Fruit fly (Drosophila melanogaster) whole organism, embryonic: ENCODE results near the gene Lsm12a.

Experiments
- Abd-B ChIP-seq: fragments of 200-800 bp; sonication (Bioruptor generic); optimal IDR thresholded peaks from 2 replicates; lab custom pipeline; 2018; ENCODE audit warnings: missing biosample characterization, mild to moderate bottlenecking, missing genetic modification characterization, moderate library complexity
- Atf3 ChIP-seq: fragments of 200-800 bp; sonication (Bioruptor generic); optimal IDR thresholded peaks from 3 replicates; lab custom pipeline; 2016; ENCODE audit warnings: missing biosample characterization, missing genetic modification characterization
- Blimp-1 ChIP-seq: fragments of 200-800 bp; sonication (Bioruptor generic); optimal IDR thresholded peaks from 3 replicates; lab custom pipeline; 2018; ENCODE audit warnings: missing biosample characterization, missing genetic modification characterization, mild to moderate bottlenecking, moderate library complexity, missing genetic modification reagents
- CG10267 ChIP-seq: fragments of 200-800 bp; sonication (Bioruptor generic); optimal IDR thresholded peaks from 2 replicates; lab custom pipeline; 2018; ENCODE audit warnings: missing biosample characterization, mild to moderate bottlenecking, missing genetic modification characterization, moderate library complexity
- CG11398 ChIP-seq: fragments of 200-800 bp; sonication (Bioruptor generic); optimal IDR thresholded peaks from 2 replicates; lab custom pipeline; 2016; ENCODE audit warnings: missing biosample characterization, missing genetic modification characterization
- CG13296 ChIP-seq: fragments of 200-800 bp; sonication (Bioruptor generic); optimal IDR thresholded peaks from 3 replicates; lab custom pipeline; 2018; ENCODE audit warnings: missing biosample characterization, mild to moderate bottlenecking, missing genetic modification characterization
- CG14014 ChIP-seq: fragments of 200-800 bp; sonication (Bioruptor generic); IDR thresholded peaks from 2 replicates; pipeline ENCODE4 v1.3.6; 2022; ENCODE audit warnings: missing biosample characterization, missing genetic modification characterization
- CG17361 ChIP-seq: fragments of 200-800 bp; sonication (Bioruptor generic); IDR thresholded peaks from 3 replicates; pipeline ENCODE4 v1.3.6; 2022; ENCODE audit warnings: missing biosample characterization, missing genetic modification characterization
- CG17612 ChIP-seq: fragments of 200-800 bp; sonication (Bioruptor generic); IDR thresholded peaks from 2 replicates; pipeline ENCODE4 v1.3.6; 2022; ENCODE audit warnings: missing biosample characterization, missing genetic modification characterization
- CG1792 ChIP-seq: fragments of 200-800 bp; sonication (Bioruptor generic); optimal IDR thresholded peaks from 2 replicates; lab custom pipeline; 2016; ENCODE audit warnings: missing biosample characterization, missing genetic modification characterization
- CG18619 ChIP-seq: fragments of 200-800 bp; sonication (Bioruptor generic); optimal IDR thresholded peaks from 3 replicates; lab custom pipeline; 2017; ENCODE audit warnings: missing biosample characterization, mild to moderate bottlenecking, missing genetic modification characterization
- CG31365 ChIP-seq: fragments of 200-800 bp; sonication (Bioruptor generic); optimal IDR thresholded peaks from 2 replicates; lab custom pipeline; 2018; ENCODE audit warnings: missing biosample characterization, mild to moderate bottlenecking, missing genetic modification characterization
- CG33213 ChIP-seq: fragments of 200-800 bp; sonication (Bioruptor generic); optimal IDR thresholded peaks from 3 replicates; lab custom pipeline; 2016; ENCODE audit warnings: missing biosample characterization, missing genetic modification characterization
- CG6765 ChIP-seq: fragments of 200-800 bp; sonication (Bioruptor generic); optimal IDR thresholded peaks from 3 replicates; lab custom pipeline; 2017; ENCODE audit warnings: missing biosample characterization, mild to moderate bottlenecking, missing genetic modification characterization
- CG7963 ChIP-seq: fragments of 200-800 bp; sonication (Bioruptor generic); IDR thresholded peaks from 3 replicates; pipeline ENCODE4 v1.3.6; 2022; ENCODE audit warnings: missing biosample characterization, missing genetic modification characterization; ENCODE audit not compliant: partially characterized antibody
- CG8944 ChIP-seq: fragments of 200-800 bp; sonication (Bioruptor generic); optimal IDR thresholded peaks from 3 replicates; lab custom pipeline; 2016; ENCODE audit warnings: missing biosample characterization, missing genetic modification characterization
- Dfd ChIP-seq, 2 experiments: fragments of >200 bp; optimal IDR thresholded peaks; 2 replicates each; lab custom pipeline; 2017; ENCODE audit warnings: missing biosample characterization in 2 of 2, missing genetic modification characterization in 2 of 2
- Dip3 ChIP-seq: fragments of 200-800 bp; sonication (Bioruptor generic); optimal IDR thresholded peaks from 3 replicates; lab custom pipeline; 2016; ENCODE audit warnings: missing biosample characterization, missing genetic modification characterization
- E2f2 ChIP-seq: fragments of 200-800 bp; sonication (Bioruptor generic); IDR thresholded peaks from 2 replicates; pipeline ENCODE4 v1.3.6; 2022; ENCODE audit warnings: missing biosample characterization, missing genetic modification characterization
- Ets97D ChIP-seq: fragments of 200-800 bp; sonication (Bioruptor generic); optimal IDR thresholded peaks from 3 replicates; lab custom pipeline; 2016; ENCODE audit warnings: missing biosample characterization, missing genetic modification characterization
- HLH3B ChIP-seq: fragments of 200-800 bp; sonication (Bioruptor generic); IDR thresholded peaks from 2 replicates; pipeline ENCODE4 v1.3.6; 2022; ENCODE audit warnings: missing biosample characterization, missing genetic modification characterization
- HmgZ ChIP-seq: fragments of 200-800 bp; sonication (Bioruptor generic); optimal IDR thresholded peaks from 2 replicates; lab custom pipeline; 2018; ENCODE audit warnings: missing biosample characterization, mild to moderate bottlenecking, missing genetic modification characterization
- Hr78 ChIP-seq, 2 experiments: fragments of 200-800 bp in 1 of 2; fragments of >200 bp in 1 of 2; sonication (Bioruptor generic) in 1 of 2; optimal IDR thresholded peaks; 2 replicates each; lab custom pipeline; 2017 to 2019; ENCODE audit warnings: missing biosample characterization in 2 of 2, missing genetic modification characterization in 2 of 2, mild to moderate bottlenecking in 1 of 2, moderate library complexity in 1 of 2
- Hsf ChIP-seq: fragments of 200-800 bp; sonication (Bioruptor generic); optimal IDR thresholded peaks from 3 replicates; lab custom pipeline; 2016; ENCODE audit warnings: missing biosample characterization, missing genetic modification characterization
- Mad ChIP-seq: fragments of 200-800 bp; sonication (Bioruptor generic); optimal IDR thresholded peaks from 2 replicates; lab custom pipeline; 2016; ENCODE audit warnings: missing biosample characterization, missing genetic modification characterization
- Mes4 ChIP-seq: fragments of 200-800 bp; sonication (Bioruptor generic); optimal IDR thresholded peaks from 2 replicates; lab custom pipeline; 2016; ENCODE audit warnings: missing biosample characterization, missing genetic modification characterization
- Oaz ChIP-seq: fragments of 200-800 bp; sonication (Bioruptor generic); IDR thresholded peaks from 2 replicates; pipeline ENCODE4 v1.3.6; 2022; ENCODE audit warnings: missing biosample characterization, missing genetic modification characterization
- TFAM ChIP-seq: fragments of 200-800 bp; sonication (Bioruptor generic); optimal IDR thresholded peaks from 2 replicates; lab custom pipeline; 2017; ENCODE audit warnings: missing biosample characterization, missing genetic modification characterization, inconsistent platforms
- Tbp ChIP-seq: fragments of >200 bp; optimal IDR thresholded peaks from 2 replicates; lab custom pipeline; 2018; ENCODE audit warnings: missing biosample characterization, missing genetic modification characterization
- ab ChIP-seq: fragments of 200-800 bp; sonication (Bioruptor generic); optimal IDR thresholded peaks from 2 replicates; lab custom pipeline; 2016; ENCODE audit warnings: missing biosample characterization, missing genetic modification characterization
- ase ChIP-seq: fragments of 200-800 bp; sonication (Bioruptor generic); IDR thresholded peaks from 3 replicates; pipeline ENCODE4 v1.3.6; 2022; ENCODE audit warnings: missing biosample characterization, missing genetic modification characterization
- az2 ChIP-seq: fragments of 200-800 bp; sonication (Bioruptor generic); optimal IDR thresholded peaks from 3 replicates; lab custom pipeline; 2016; ENCODE audit warnings: missing biosample characterization, missing genetic modification characterization
- bigmax ChIP-seq: fragments of 200-800 bp; sonication (Bioruptor generic); optimal IDR thresholded peaks from 2 replicates; lab custom pipeline; 2018; ENCODE audit warnings: missing biosample characterization, mild to moderate bottlenecking, missing genetic modification characterization
- dan ChIP-seq: fragments of 200-800 bp; sonication (Bioruptor generic); IDR thresholded peaks from 2 replicates; pipeline ENCODE4 v1.3.6; 2022; ENCODE audit warnings: missing biosample characterization, missing genetic modification characterization
- danr ChIP-seq: fragments of 200-800 bp; sonication (Bioruptor generic); IDR thresholded peaks from 2 replicates; pipeline ENCODE4 v1.3.6; 2022; ENCODE audit warnings: missing biosample characterization, missing genetic modification characterization
- gfzf ChIP-seq: fragments of 200-800 bp; sonication (Bioruptor generic); optimal IDR thresholded peaks from 2 replicates; lab custom pipeline; 2016; ENCODE audit warnings: missing biosample characterization, mild to moderate bottlenecking, missing genetic modification characterization, moderate library complexity
- hth ChIP-seq: fragments of >200 bp; optimal IDR thresholded peaks from 2 replicates; lab custom pipeline; 2017; ENCODE audit warnings: inconsistent platforms
- maf-S ChIP-seq: fragments of 200-800 bp; sonication (Bioruptor generic); optimal IDR thresholded peaks from 2 replicates; lab custom pipeline; 2016; ENCODE audit warnings: missing biosample characterization, missing genetic modification characterization
- oc ChIP-seq: fragments of 200-800 bp; sonication (Bioruptor generic); optimal IDR thresholded peaks from 2 replicates; lab custom pipeline; 2018; ENCODE audit warnings: missing biosample characterization, mild to moderate bottlenecking, missing genetic modification characterization, moderate library complexity
- pfk ChIP-seq: fragments of 200-800 bp; sonication (Bioruptor generic); optimal IDR thresholded peaks from 2 replicates; lab custom pipeline; 2018; ENCODE audit warnings: missing biosample characterization, mild to moderate bottlenecking, missing genetic modification characterization, moderate library complexity
- pnt ChIP-seq: fragments of 200-800 bp; sonication (Bioruptor generic); optimal IDR thresholded peaks from 3 replicates; lab custom pipeline; 2016; ENCODE audit warnings: missing biosample characterization, missing genetic modification characterization
- ro ChIP-seq: fragments of 200-800 bp; sonication (Bioruptor generic); IDR thresholded peaks from 2 replicates; pipeline ENCODE4 v1.3.6; 2022; ENCODE audit warnings: missing biosample characterization, missing genetic modification characterization
- sc ChIP-seq, 3 experiments: fragments of >200 bp in 2 of 3; fragments of 200-800 bp in 1 of 3; sonication (Bioruptor generic) in 1 of 3; optimal IDR thresholded peaks; 2 replicates in 2 of 3; 3 replicates in 1 of 3; lab custom pipeline; 2017; ENCODE audit warnings: mild to moderate bottlenecking in 1 of 3, missing biosample characterization in 1 of 3, missing genetic modification characterization in 1 of 3, missing genetic modification reagents in 1 of 3
- sd ChIP-seq: fragments of 200-800 bp; sonication (Bioruptor generic); optimal IDR thresholded peaks from 3 replicates; lab custom pipeline; 2018; ENCODE audit warnings: missing biosample characterization, mild to moderate bottlenecking, missing genetic modification characterization, moderate library complexity
- shn ChIP-seq: fragments of 200-800 bp; sonication (Bioruptor generic); optimal IDR thresholded peaks from 3 replicates; lab custom pipeline; 2016; ENCODE audit warnings: missing biosample characterization, missing genetic modification characterization
- sisA ChIP-seq: fragments of 200-800 bp; sonication (Bioruptor generic); IDR thresholded peaks from 2 replicates; pipeline ENCODE4 v1.3.6; 2022; ENCODE audit warnings: missing biosample characterization, missing genetic modification characterization
- tgo ChIP-seq: fragments of 200-800 bp; sonication (Bioruptor generic); IDR thresholded peaks from 3 replicates; pipeline ENCODE4 v1.3.6; 2022; ENCODE audit warnings: missing biosample characterization, missing genetic modification characterization
- trem ChIP-seq: fragments of 200-800 bp; optimal IDR thresholded peaks from 3 replicates; lab custom pipeline; 2019; ENCODE audit warnings: missing biosample characterization, mild to moderate bottlenecking, missing genetic modification characterization, moderate library complexity
- wek ChIP-seq: fragments of 200-800 bp; sonication (Bioruptor generic); optimal IDR thresholded peaks from 3 replicates; lab custom pipeline; 2018; ENCODE audit warnings: missing biosample characterization, mild to moderate bottlenecking, missing genetic modification characterization, moderate library complexity

Lsm12a gene

dm6 chrX:12003437-12004394 lies 14.7 kb upstream of the Lsm12a start, which contains the start of gene fw (continued):
- TF ChIP-seq trem (tag; lab: Kevin White, UChicago) = no peak
- no peak for TF ChIP-seq hth
- peak; percentile 55; the same call in 1 of the 3 replicates for TF ChIP-seq ase
- TF ChIP-seq pnt (GFP tag; lab: Kevin White, UChicago) = no peak
- no peak for TF ChIP-seq bigmax
- no peak for TF ChIP-seq shn (GFP tag; lab: Kevin White, UChicago)
- TF ChIP-seq sc (optimal IDR thresholded peaks at IDR 0.05; lab: Kevin White, UChicago) = no peak
- TF ChIP-seq sc (GFP tag; optimal IDR thresholded peaks at IDR 0.05; lab: Kevin White, UChicago) = no peak
- TF ChIP-seq sisA (GFP tag; lab: Robert Waterston, UW) = no peak
- no peak for TF ChIP-seq CG7963 (GFP tag; lab: Robert Waterston, UW)
- TF ChIP-seq az2 = no peak
- no peak for TF ChIP-seq CG17612 (GFP tag; lab: Robert Waterston, UW)
- no peak for TF ChIP-seq Mad
- TF ChIP-seq Ets97D (GFP tag; lab: Kevin White, UChicago) = no peak
- TF ChIP-seq CG14014 (GFP tag; lab: Robert Waterston, UW) = peak; percentile 65; the same call in 1 of the 2 replicates
- TF ChIP-seq CG10267 (tag; lab: Kevin White, UChicago) = peak; percentile 9
- no peak for TF ChIP-seq Dfd (GFP tag; optimal IDR thresholded peaks at IDR 0.05; lab: Kevin White, UChicago)
- TF ChIP-seq Dip3 = no peak
- no peak for TF ChIP-seq ro
- no peak for TF ChIP-seq Abd-B (GFP tag; lab: Kevin White, UChicago)
- TF ChIP-seq Blimp-1 (GFP tag; lab: Kevin White, UChicago) = peak; percentile 14
- TF ChIP-seq Hr78 (GFP tag; optimal IDR thresholded peaks at IDR 0.05; lab: Kevin White, UChicago) = no peak
- no peak for TF ChIP-seq TFAM (GFP tag; lab: Kevin White, UChicago)
- TF ChIP-seq Mes4 (GFP tag; lab: Kevin White, UChicago) = no peak
- no peak for TF ChIP-seq ab (GFP tag; lab: Kevin White, UChicago)
- no peak for TF ChIP-seq HmgZ (tag; lab: Kevin White, UChicago)
- TF ChIP-seq CG18619 = no peak
- TF ChIP-seq HLH3B = peak; percentile 62; the same call in 1 of the 2 replicates
- no peak for TF ChIP-seq CG13296
- no peak for TF ChIP-seq Tbp
- TF ChIP-seq CG6765 (GFP tag; lab: Kevin White, UChicago) = no peak
- TF ChIP-seq dan (GFP tag; lab: Robert Waterston, UW) = no peak
- peak; percentile 28 for TF ChIP-seq Hsf (GFP tag; lab: Kevin White, UChicago)
- TF ChIP-seq danr (GFP tag; lab: Robert Waterston, UW) = no peak
- TF ChIP-seq tgo = peak; percentile 45; the same call in 2 of the 3 replicates
- no peak for TF ChIP-seq CG31365 (tag; lab: Kevin White, UChicago)
- no peak for TF ChIP-seq gfzf (GFP tag; lab: Kevin White, UChicago)
- no peak for TF ChIP-seq oc (tag; lab: Kevin White, UChicago)
- TF ChIP-seq CG11398 (GFP tag; lab: Kevin White, UChicago) = no peak
- TF ChIP-seq CG1792 (GFP tag; lab: Kevin White, UChicago) = no peak
- no peak for TF ChIP-seq Atf3 (GFP tag; lab: Kevin White, UChicago)
- peak; percentile 10 for TF ChIP-seq CG33213 (GFP tag; lab: Kevin White, UChicago)
- TF ChIP-seq Oaz (GFP tag; lab: Robert Waterston, UW) = no peak
- peak; percentile 0 for TF ChIP-seq CG8944 (GFP tag; lab: Kevin White, UChicago)
- no peak for TF ChIP-seq CG17361 (GFP tag; lab: Robert Waterston, UW)
- no peak for TF ChIP-seq wek (GFP tag; lab: Kevin White, UChicago)
- no peak for TF ChIP-seq pfk (GFP tag; lab: Kevin White, UChicago)
- no peak for TF ChIP-seq maf-S (GFP tag; lab: Kevin White, UChicago)
- peak; percentile 29; the same call in 1 of the 2 replicates for TF ChIP-seq E2f2 (GFP tag; lab: Robert Waterston, UW)
- TF ChIP-seq sd (tag; lab: Kevin White, UChicago) = no peak
